Worm (Caenorhabditis elegans): ENCODE data around the gene F55G11.8.

ce11 chrIV:12991629-12992028, 29.0 kb downstream of the F55G11.8 start, which contains the start of gene K10D11.5:
- TF ChIP-seq dao-5 (tag; optimal IDR thresholded peaks at IDR 0.05): no peak
- no peak for TF ChIP-seq W03F9.2 (tag; optimal IDR thresholded peaks at IDR 0.05)
